Worm (Caenorhabditis elegans) whole organism, L4 larva: ENCODE results near the gene piga-1.

Source experiments
- ceh-32 ChIP-seq: sonication (generic microtip); optimal IDR thresholded peaks from 2 replicates; lab custom pipeline; 2016; ENCODE audit warnings: mild to moderate bottlenecking, missing genetic modification characterization, missing compliant biosample characterization; ENCODE audit not compliant: poor library complexity
- pqm-1 ChIP-seq: sonication (generic microtip); optimal IDR thresholded peaks from 2 replicates; lab custom pipeline; 2017; ENCODE audit warnings: missing biosample characterization, missing genetic modification characterization
- unc-62 ChIP-seq, 3 experiments: fragments of 150-350 bp in 1 of 3; sonication (generic microtip); optimal IDR thresholded peaks in 2 of 3; peaks in 1 of 3; 1 replicate in 1 of 3; 2 replicates in 2 of 3; lab custom pipeline; 2014 to 2017; ENCODE audit warnings: missing biosample characterization in 3 of 3, missing genetic modification characterization in 3 of 3, missing genetic modification reagents in 3 of 3, missing genotype in 1 of 3

ce11 chrII:8707024-8707423, 45.5 kb upstream of the piga-1 start, which contains the start of gene cup-16:
- TF ChIP-seq pqm-1 (tag; lab: Kevin White, UChicago) (no peak), ceh-32 (tag; lab: Kevin White, UChicago) (no peak), unc-62 (GFP tag; optimal IDR thresholded peaks at IDR 0.05 in 1 of 2; lab: Kevin White, UChicago) (peak in 1 of 2 experiments; percentile 71), unc-62 (tag; optimal IDR thresholded peaks at IDR 0.05; lab: Kevin White, UChicago) (no peak)
